Worm (Caenorhabditis elegans) whole organism, midembryonic: ENCODE measurements around the gene sedl-1.

Experiments
- T22C8.4 ChIP-seq: fragments of 200-800 bp; sonication (Bioruptor generic); IDR thresholded peaks from 2 replicates; pipeline ENCODE4 v1.3.6; 2022; ENCODE audit warnings: missing genetic modification characterization, missing compliant biosample characterization
- cog-1 ChIP-seq: sonication (generic microtip); optimal IDR thresholded peaks from 2 replicates; lab custom pipeline; 2016; ENCODE audit warnings: missing genetic modification characterization, missing compliant biosample characterization
- flt-1 ChIP-seq: fragments of 200-800 bp; sonication (Bioruptor generic); IDR thresholded peaks from 2 replicates; pipeline ENCODE4 v1.3.6; 2022; ENCODE audit warnings: missing genetic modification characterization, missing compliant biosample characterization
- klf-2 ChIP-seq: fragments of 200-800 bp; sonication (Bioruptor generic); conservative IDR thresholded peaks from 2 replicates; pipeline ENCODE4 v1.3.6; 2022; ENCODE audit warnings: missing genetic modification reagents, missing genetic modification characterization, missing compliant biosample characterization
- ztf-29 ChIP-seq: fragments of 200-800 bp; sonication (Bioruptor generic); IDR thresholded peaks from 2 replicates; pipeline ENCODE4 v1.3.6; 2022; ENCODE audit warnings: missing genetic modification reagents, missing genetic modification characterization, missing compliant biosample characterization

ce11 chrX:1443556-1444243, 3.6 kb upstream of the sedl-1 start:
- no peak for TF ChIP-seq flt-1 (GFP tag; lab: Robert Waterston, UW)
- no peak for TF ChIP-seq ztf-29 (GFP tag; lab: Robert Waterston, UW)
- TF ChIP-seq T22C8.4 (GFP tag; lab: Robert Waterston, UW) = no peak
- no peak for TF ChIP-seq cog-1
- no peak for TF ChIP-seq klf-2 (GFP tag; lab: Robert Waterston, UW)
